Worm (Caenorhabditis elegans): Measurements from ENCODE around the gene ZK1248.11.

The ZK1248.11 gene

ce11 chrII:5844694-5845129 lies 16.3 kb upstream of the ZK1248.11 start:
- TF ChIP-seq R02D3.7 (tag; optimal IDR thresholded peaks at IDR 0.05) (peak; percentile 58), ztf-11 (tag; optimal IDR thresholded peaks at IDR 0.05) (peak; percentile 47), saeg-2 (GFP tag; IDR thresholded peaks at IDR 0.05) (peak; percentile 99), attf-4 (tag; optimal IDR thresholded peaks at IDR 0.05) (peak; percentile 48), ZK337.2 (GFP tag; IDR thresholded peaks at IDR 0.05) (peak; percentile 78), zfp-2 (tag; optimal IDR thresholded peaks at IDR 0.05) (peak; percentile 87), lim-7 (GFP tag; IDR thresholded peaks at IDR 0.05) (peak; percentile 76), gei-8 (GFP tag; optimal IDR thresholded peaks at IDR 0.05) (peak; percentile 94), F10B5.3 (tag; optimal IDR thresholded peaks at IDR 0.05) (peak; percentile 95), php-3 (GFP tag; IDR thresholded peaks at IDR 0.05) (peak; percentile 92), pqm-1 (tag; optimal IDR thresholded peaks at IDR 0.05) (peak; percentile 53), snpc-1.2 (GFP tag; IDR thresholded peaks at IDR 0.05) (peak; percentile 94), unc-130 (GFP tag; optimal IDR thresholded peaks at IDR 0.05) (peak; percentile 93), nhr-10 (tag; optimal IDR thresholded peaks at IDR 0.05) (peak; percentile 93), snpc-4 (tag; optimal IDR thresholded peaks at IDR 0.05) (peak; percentile 98), duxl-1 (tag; optimal IDR thresholded peaks at IDR 0.05; ENCODE audit: poor library complexity) (peak; percentile 96), nhr-11 (tag; optimal IDR thresholded peaks at IDR 0.05) (peak; percentile 98), F44E2.7 (GFP tag; IDR thresholded peaks at IDR 0.05) (peak; percentile 78), ctbp-1 (GFP tag; IDR thresholded peaks at IDR 0.05) (peak; percentile 99), nhr-25 (tag; optimal IDR thresholded peaks at IDR 0.05; ENCODE audit: borderline replicate concordance, insufficient read depth) (peak; percentile 96), egl-43 (GFP tag; IDR thresholded peaks at IDR 0.05) (peak; percentile 99), zfp-3 (GFP tag; conservative IDR thresholded peaks at IDR 0.05) (peak; percentile 96), T20F7.1 (GFP tag; optimal IDR thresholded peaks at IDR 0.05) (peak; percentile 93), aha-1 (tag) (peak; percentile 100), ces-1 (GFP tag; optimal IDR thresholded peaks at IDR 0.05) (peak; percentile 94), dmd-9 (GFP tag; IDR thresholded peaks at IDR 0.05) (peak; percentile 99), F26F4.8 (GFP tag; conservative IDR thresholded peaks at IDR 0.05) (0 out of 2 replicates have a peak, but pooled peaks have one; percentile 34), arid-1 (GFP tag; conservative IDR thresholded peaks at IDR 0.05) (peak; percentile 96), lsy-2 (tag; optimal IDR thresholded peaks at IDR 0.05) (peak; percentile 94 to 97), fkh-10 (GFP tag; optimal IDR thresholded peaks at IDR 0.05) (peak; percentile 100), lin-13 (GFP tag; optimal IDR thresholded peaks at IDR 0.05) (peak; percentile 98), unc-62 (GFP tag; optimal IDR thresholded peaks at IDR 0.05 in 1 of 2) (peak; percentile 85 to 100), unc-62 (tag; optimal IDR thresholded peaks at IDR 0.05) (peak; percentile 50), fos-1 (tag; optimal IDR thresholded peaks at IDR 0.05) (peak; percentile 97), hif-1 (tag; optimal IDR thresholded peaks at IDR 0.05) (peak; percentile 88 to 94), mdt-29 (GFP tag; IDR thresholded peaks at IDR 0.05) (peak; percentile 99), daf-12 (tag; optimal IDR thresholded peaks at IDR 0.05) (peak; percentile 43), Y48G9A.11 (GFP tag; IDR thresholded peaks at IDR 0.05) (peak; percentile 88), dve-1 (tag; optimal IDR thresholded peaks at IDR 0.05; ENCODE audit: insufficient read depth) (peak; percentile 100), skn-1 (tag; optimal IDR thresholded peaks at IDR 0.05) (peak; percentile 55), ceh-62 (tag; optimal IDR thresholded peaks at IDR 0.05) (peak; percentile 44), ama-1 (optimal IDR thresholded peaks at IDR 0.05) (peak; percentile 100), vab-7 (GFP tag; IDR thresholded peaks at IDR 0.05) (peak; percentile 87), lin-15B (tag; optimal IDR thresholded peaks at IDR 0.05) (peak; percentile 63), daf-16 (GFP tag; optimal IDR thresholded peaks at IDR 0.05) (peak; percentile 89 to 97), daf-16 (tag; optimal IDR thresholded peaks at IDR 0.05) (peak; percentile 89), zip-2 (tag; optimal IDR thresholded peaks at IDR 0.05) (peak; percentile 91), hlh-11 (tag; optimal IDR thresholded peaks at IDR 0.05) (peak; percentile 99), lin-38 (GFP tag; IDR thresholded peaks at IDR 0.05) (peak; percentile 95), ceh-82 (tag; optimal IDR thresholded peaks at IDR 0.05) (peak; percentile 36), dmd-8 (GFP tag; IDR thresholded peaks at IDR 0.05) (peak; percentile 83), zip-11 (GFP tag; IDR thresholded peaks at IDR 0.05) (0 out of 2 replicates have a peak, but pooled peaks have one; percentile 52)
